Fruit fly (Drosophila melanogaster): ENCODE results near the gene wg.

Gene wg

DNA sequence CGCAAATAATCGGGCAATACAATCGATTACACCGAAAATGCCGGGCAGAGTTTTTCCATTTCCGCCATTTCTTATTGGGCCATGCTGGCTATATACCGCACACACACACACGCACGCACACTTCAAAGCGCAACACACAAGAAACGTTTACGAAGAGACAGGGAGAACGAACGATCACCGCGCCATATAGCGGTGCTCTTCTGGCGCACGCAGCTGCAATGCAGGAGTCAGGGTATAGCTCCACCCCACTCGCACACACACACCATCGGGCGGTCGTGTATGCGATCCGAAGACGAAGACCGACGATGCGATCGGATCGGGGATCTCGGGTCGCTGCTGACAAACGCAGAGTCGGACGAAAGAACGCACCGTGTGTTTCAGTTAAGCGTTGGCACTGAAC, at the start of gene wg:
Gene wg (plus strand): TSS at position 378 of the 400 bp plus-strand sequence.
- TF ChIP-seq usp (GFP tag; optimal IDR thresholded peaks at IDR 0.05), result no peak
- no peak for TF ChIP-seq psq (optimal IDR thresholded peaks at IDR 0.05)
- TF ChIP-seq Dll (optimal IDR thresholded peaks at IDR 0.05), result peak; percentile 63
- TF ChIP-seq pan (optimal IDR thresholded peaks at IDR 0.05), result no peak
- peak; percentile 85 for TF ChIP-seq CG8478 (optimal IDR thresholded peaks at IDR 0.05)
- TF ChIP-seq EcR (GFP tag; optimal IDR thresholded peaks at IDR 0.05), result no peak

DNA sequence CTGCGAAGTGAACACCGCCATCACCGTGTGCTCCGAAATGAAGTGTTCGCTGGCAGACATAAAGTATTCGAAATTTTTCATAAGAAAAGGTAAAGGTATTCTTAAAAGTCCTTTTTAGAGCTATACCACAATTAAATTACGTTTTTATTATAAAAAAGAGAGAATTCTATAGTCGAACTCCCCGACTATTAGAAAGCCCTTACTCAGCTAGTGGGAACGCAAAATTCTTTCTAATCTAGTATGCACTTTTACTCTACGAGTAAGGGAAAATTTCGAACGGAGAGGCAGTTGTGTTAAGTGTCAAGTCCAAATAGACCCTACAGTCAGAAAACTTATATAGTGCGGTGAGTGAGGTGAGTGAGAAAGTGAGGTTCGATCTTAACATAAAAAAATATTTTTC, 49.7 kb upstream of the wg start, which contains the start of gene CG31909:
Gene CG31909 (plus strand): TSS at position 301 of the 400 bp plus-strand sequence.
- TF ChIP-seq usp (GFP tag; optimal IDR thresholded peaks at IDR 0.05), result no peak

DNA sequence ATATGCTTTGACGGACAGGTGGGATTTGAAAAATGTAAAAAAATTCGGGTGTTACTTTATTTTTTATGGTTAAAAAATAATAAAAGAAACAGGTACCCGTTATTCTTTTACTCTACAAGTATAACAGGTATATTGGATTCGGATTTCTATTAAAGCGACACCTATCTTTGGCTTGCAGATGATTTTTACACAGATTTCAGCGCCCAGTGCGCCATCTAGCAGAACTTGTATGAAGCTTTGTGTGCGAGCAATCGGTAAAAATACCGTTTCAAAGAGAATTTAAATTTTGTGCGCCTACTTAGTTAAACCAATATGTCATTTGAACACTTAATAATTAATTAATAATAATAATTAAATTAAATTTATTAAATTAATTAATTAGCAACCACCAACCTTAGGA, 48.9 kb upstream of the wg start:
- TF ChIP-seq CG8478 (optimal IDR thresholded peaks at IDR 0.05), result no peak

DNA sequence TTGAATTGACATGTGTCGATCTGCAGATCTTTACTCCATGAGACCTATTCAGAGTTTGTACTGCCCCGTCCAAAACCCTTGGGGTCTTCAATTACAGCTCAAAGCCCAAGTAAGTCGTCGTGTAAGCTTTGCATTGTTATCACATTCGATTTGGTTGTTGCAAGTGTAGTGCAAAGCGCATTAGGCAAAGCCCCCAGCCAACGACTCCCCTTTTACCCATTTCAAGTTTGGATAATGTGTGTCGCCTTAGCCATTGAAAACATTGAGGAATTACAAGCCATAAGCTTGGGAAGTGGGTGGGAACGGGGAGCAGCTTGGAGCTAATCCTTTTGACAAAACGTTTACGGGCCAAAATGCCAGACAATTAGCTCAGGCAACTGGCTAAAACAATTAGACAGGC, 47.5 kb upstream of the wg start:
- TF ChIP-seq EcR (GFP tag; optimal IDR thresholded peaks at IDR 0.05) (no peak), Dll (optimal IDR thresholded peaks at IDR 0.05) (no peak), usp (GFP tag; optimal IDR thresholded peaks at IDR 0.05) (no peak), pan (optimal IDR thresholded peaks at IDR 0.05) (no peak), CG8478 (optimal IDR thresholded peaks at IDR 0.05) (no peak), psq (optimal IDR thresholded peaks at IDR 0.05) (no peak)

DNA sequence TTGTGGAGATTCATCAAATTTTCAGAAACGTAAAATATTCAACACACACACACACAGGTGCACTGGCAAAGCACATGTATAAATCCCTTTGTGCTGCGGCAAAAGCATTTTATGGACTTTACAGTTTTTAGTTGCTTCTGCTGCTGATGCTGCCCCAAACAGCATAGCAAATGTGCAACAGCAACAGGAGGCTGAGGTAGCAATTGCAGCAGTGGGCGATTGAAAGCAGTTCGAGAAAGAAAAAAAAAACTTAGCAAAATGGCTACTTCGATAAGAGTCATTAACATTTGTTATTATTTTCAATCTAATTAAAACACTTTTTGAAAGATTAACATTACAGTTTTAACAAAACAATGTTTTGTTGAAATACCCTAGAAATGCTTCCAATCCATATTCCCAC, 46.7 kb upstream of the wg start:
- TF ChIP-seq usp (GFP tag; optimal IDR thresholded peaks at IDR 0.05) (no peak), Dll (optimal IDR thresholded peaks at IDR 0.05) (no peak), psq (optimal IDR thresholded peaks at IDR 0.05) (no peak), pan (optimal IDR thresholded peaks at IDR 0.05) (no peak), CG8478 (optimal IDR thresholded peaks at IDR 0.05) (no peak), EcR (GFP tag; optimal IDR thresholded peaks at IDR 0.05) (no peak)

DNA sequence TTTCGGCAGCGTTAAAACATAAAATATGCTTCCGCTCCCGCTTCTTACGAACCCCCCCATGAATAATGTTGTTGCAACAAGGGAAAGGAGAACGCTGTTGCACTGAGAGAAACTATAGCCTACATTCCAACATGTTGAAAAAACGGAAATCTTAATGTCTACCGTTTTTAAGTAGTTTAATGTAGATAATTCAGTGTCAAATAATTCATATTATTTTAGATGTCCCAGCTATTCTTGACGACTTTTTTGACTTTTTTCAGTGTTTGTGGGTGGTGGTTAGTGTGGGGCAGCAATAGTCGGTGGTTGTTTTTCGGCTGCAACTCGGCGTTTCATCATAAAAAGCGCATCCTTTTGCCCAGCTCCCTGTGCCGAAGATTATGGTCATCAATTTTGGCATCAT, 45.0 kb upstream of the wg start:
- no peak for TF ChIP-seq pan (optimal IDR thresholded peaks at IDR 0.05)
- no peak for TF ChIP-seq EcR (GFP tag; optimal IDR thresholded peaks at IDR 0.05)
- no peak for TF ChIP-seq psq (optimal IDR thresholded peaks at IDR 0.05)
- no peak for TF ChIP-seq CG8478 (optimal IDR thresholded peaks at IDR 0.05)
- no peak for TF ChIP-seq Dll (optimal IDR thresholded peaks at IDR 0.05)
- TF ChIP-seq usp (GFP tag; optimal IDR thresholded peaks at IDR 0.05), result no peak

DNA sequence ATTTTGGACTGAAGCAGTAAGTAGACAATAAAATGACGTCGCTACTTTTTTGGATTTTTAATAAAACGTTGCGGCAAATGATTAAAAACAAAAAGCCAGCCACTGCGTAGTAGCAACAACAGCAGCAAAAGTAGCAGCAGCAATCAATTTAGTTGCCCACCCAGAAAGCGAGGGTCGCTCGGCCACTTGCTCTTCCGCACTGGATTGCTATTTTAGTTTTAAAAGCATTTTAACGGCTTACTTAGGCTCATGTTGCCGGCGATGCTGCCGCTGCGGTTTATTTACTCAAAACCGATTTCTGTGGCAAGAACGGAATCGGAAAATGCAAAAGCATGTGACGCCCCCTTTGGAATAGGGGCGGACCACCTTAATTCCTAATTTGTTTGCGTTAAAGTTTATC, 44.4 kb upstream of the wg start:
- no peak for TF ChIP-seq Dll (optimal IDR thresholded peaks at IDR 0.05)
- TF ChIP-seq psq (optimal IDR thresholded peaks at IDR 0.05), result no peak
- TF ChIP-seq usp (GFP tag; optimal IDR thresholded peaks at IDR 0.05), result no peak
- TF ChIP-seq EcR (GFP tag; optimal IDR thresholded peaks at IDR 0.05), result no peak
- no peak for TF ChIP-seq pan (optimal IDR thresholded peaks at IDR 0.05)
- TF ChIP-seq CG8478 (optimal IDR thresholded peaks at IDR 0.05), result no peak

DNA sequence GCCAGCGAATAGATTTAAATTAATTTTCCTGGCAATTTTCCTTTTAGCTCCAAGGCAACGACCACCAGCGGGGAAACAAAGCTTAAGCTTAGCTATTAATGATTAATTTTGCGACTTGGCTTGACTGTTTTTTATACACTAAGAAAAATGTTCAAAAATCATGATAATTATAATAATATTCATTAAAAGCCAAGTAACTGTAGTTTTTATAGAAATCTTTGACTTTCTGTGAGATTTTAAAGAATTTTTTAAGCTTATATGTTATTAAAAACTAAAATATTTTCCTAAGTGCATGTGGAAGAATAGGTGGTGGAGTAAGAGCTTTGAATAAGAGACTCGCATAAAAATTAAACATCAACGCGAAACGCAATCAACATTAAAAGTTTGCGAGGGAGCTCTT, 42.6 kb upstream of the wg start:
- TF ChIP-seq CG8478 (optimal IDR thresholded peaks at IDR 0.05), result no peak
- TF ChIP-seq psq (optimal IDR thresholded peaks at IDR 0.05), result no peak
- TF ChIP-seq Dll (optimal IDR thresholded peaks at IDR 0.05), result no peak

DNA sequence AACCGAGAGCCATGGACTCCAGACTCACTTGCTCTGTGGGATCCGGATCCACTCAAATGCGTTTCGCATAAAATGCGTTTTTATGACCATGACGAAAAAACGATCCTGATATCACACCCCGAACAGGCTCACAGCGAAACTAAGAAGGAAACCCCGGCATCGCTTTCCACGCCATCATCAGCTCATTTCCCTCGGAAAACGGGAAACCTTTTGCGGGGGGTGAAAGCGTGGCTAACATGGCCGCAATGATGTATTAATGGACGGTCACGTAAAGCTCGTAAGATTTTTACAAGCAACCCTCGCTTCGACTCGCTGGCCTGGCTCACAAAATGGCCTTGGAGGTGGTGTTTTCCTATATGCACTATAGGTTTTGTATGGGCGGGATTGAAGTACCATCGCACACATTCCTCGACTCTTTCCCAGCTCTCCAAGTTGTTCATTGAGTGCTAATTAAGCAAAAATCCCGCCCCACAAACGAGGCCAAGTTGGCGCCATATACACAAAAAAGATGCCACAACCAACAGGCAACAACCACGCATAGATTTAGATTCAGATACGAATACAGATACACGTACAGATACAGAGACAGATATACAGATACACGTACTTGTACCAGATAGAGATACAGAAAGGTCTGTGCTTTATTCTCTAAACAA, 41.9 kb upstream of the wg start:
- TF ChIP-seq CG8478 (optimal IDR thresholded peaks at IDR 0.05), result no peak
- TF ChIP-seq pan (optimal IDR thresholded peaks at IDR 0.05), result no peak
- TF ChIP-seq EcR (GFP tag; optimal IDR thresholded peaks at IDR 0.05), result no peak
- TF ChIP-seq Dll (optimal IDR thresholded peaks at IDR 0.05), result no peak
- no peak for TF ChIP-seq usp (GFP tag; optimal IDR thresholded peaks at IDR 0.05)
- no peak for TF ChIP-seq psq (optimal IDR thresholded peaks at IDR 0.05)

DNA sequence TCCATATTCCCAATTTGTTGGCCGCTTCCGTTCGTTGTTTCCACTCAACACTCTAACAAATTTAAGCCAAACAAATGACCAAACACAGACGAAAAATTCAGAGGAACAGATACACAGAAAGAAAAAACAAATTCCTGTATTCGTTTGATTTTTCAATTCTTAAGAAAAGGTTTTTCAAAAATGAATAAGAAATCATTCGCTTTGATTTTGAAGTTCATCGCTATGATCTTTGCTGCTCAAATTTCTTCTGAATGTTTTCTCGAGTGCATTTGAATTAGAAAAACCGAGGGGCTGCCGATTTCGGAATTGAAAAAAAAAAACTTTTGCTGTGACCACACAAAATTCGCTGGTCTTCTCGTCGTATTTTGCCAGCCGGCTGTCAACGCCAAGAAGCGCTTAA, 41.0 kb upstream of the wg start:
- TF ChIP-seq pan (optimal IDR thresholded peaks at IDR 0.05) (no peak), EcR (GFP tag; optimal IDR thresholded peaks at IDR 0.05) (no peak), CG8478 (optimal IDR thresholded peaks at IDR 0.05) (no peak), Dll (optimal IDR thresholded peaks at IDR 0.05) (no peak), usp (GFP tag; optimal IDR thresholded peaks at IDR 0.05) (no peak), psq (optimal IDR thresholded peaks at IDR 0.05) (no peak)

DNA sequence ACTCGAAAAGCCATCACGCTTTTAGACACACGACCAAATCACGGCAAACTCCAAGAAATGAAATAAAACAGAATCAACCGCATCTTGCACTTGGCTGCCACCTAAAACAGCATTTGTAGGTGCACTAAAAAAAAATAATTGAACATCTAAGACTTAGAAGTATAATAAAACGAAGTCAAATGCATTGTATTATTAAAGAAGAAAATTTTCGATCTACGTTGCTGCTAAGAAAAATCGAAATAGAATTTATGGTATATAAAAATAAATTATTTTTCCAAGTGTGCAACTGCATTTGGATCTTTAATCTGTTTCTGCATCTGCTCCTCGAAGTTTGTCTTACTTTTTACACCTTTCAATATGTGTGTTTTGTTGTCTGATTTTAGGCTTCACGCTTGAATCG, 36.7 kb upstream of the wg start:
- TF ChIP-seq EcR (GFP tag; optimal IDR thresholded peaks at IDR 0.05), result no peak
- TF ChIP-seq Dll (optimal IDR thresholded peaks at IDR 0.05), result no peak
- no peak for TF ChIP-seq pan (optimal IDR thresholded peaks at IDR 0.05)
- no peak for TF ChIP-seq psq (optimal IDR thresholded peaks at IDR 0.05)

DNA sequence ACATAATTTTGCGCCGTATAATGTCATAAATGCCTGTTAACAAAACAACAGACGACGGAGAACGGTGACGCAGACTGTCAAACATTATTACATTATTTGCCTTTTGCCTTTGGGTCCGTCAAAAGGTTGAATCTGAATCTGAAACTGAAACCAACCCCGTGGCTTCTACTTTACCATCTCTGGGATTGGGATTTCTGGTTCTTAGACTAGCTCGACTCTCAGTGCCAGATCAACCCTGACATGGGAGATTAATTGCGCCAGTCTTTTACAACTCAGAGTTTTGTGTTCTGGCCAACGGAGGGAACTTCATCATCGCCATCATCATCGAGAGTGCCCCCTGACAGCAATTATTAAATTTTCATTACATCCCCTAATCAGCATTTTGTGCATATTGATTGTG, 34.5 kb upstream of the wg start:
- TF ChIP-seq Dll (optimal IDR thresholded peaks at IDR 0.05), result no peak
- TF ChIP-seq EcR (GFP tag; optimal IDR thresholded peaks at IDR 0.05), result no peak
- no peak for TF ChIP-seq usp (GFP tag; optimal IDR thresholded peaks at IDR 0.05)
- TF ChIP-seq pan (optimal IDR thresholded peaks at IDR 0.05), result no peak
- TF ChIP-seq CG8478 (optimal IDR thresholded peaks at IDR 0.05), result no peak
- no peak for TF ChIP-seq psq (optimal IDR thresholded peaks at IDR 0.05)

DNA sequence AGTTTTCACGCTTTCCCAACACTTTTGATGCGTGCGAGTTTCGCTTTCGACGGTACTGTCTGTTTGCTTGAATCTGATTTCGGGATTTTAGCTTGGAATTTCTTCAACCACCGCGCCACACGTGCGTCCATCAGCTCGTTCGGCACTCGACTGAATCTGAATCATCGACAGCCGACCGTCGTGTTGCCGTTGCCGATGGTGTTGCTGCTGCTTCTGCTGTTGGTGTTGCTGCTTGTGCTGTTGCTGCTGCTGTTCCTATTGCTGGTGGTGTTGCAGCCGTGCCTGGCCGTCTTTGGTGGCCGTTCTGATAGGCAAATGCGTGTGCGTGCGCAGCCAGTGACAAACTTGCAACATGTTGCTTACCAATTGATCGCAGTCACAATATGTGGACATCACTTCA, 29.9 kb upstream of the wg start, which contains the start of gene Wnt4:
Gene Wnt4 (minus strand): TSS at position 155 of the 400 bp plus-strand sequence.
- TF ChIP-seq usp (GFP tag; optimal IDR thresholded peaks at IDR 0.05) (no peak), EcR (GFP tag; optimal IDR thresholded peaks at IDR 0.05) (no peak), Dll (optimal IDR thresholded peaks at IDR 0.05) (no peak), psq (optimal IDR thresholded peaks at IDR 0.05) (no peak), CG8478 (optimal IDR thresholded peaks at IDR 0.05) (no peak), pan (optimal IDR thresholded peaks at IDR 0.05) (no peak)
